Fruit fly (Drosophila melanogaster) whole organism, embryonic: Measurements from ENCODE around the gene CG7601.

ENCODE experiments used
- ATbp ChIP-seq: fragments of 200-800 bp; sonication (Bioruptor generic); optimal IDR thresholded peaks from 2 replicates; lab custom pipeline; 2017; ENCODE audit warnings: missing biosample characterization, mild to moderate bottlenecking, missing genetic modification characterization, missing genetic modification reagents
- Atf6 ChIP-seq: fragments of 200-800 bp; sonication (Bioruptor generic); IDR thresholded peaks from 2 replicates; pipeline ENCODE4 v1.3.6; 2022; ENCODE audit warnings: missing biosample characterization, missing genetic modification characterization
- CG10654 ChIP-seq: fragments of 200-800 bp; sonication (Bioruptor generic); optimal IDR thresholded peaks from 2 replicates; lab custom pipeline; 2016; ENCODE audit warnings: missing biosample characterization, missing genetic modification characterization
- CG11504 ChIP-seq: fragments of 200-800 bp; sonication (Bioruptor generic); optimal IDR thresholded peaks from 3 replicates; lab custom pipeline; 2019; ENCODE audit warnings: missing biosample characterization, mild to moderate bottlenecking, missing genetic modification characterization, moderate library complexity
- CG12219 ChIP-seq: fragments of 200-800 bp; sonication (Bioruptor generic); optimal IDR thresholded peaks from 3 replicates; lab custom pipeline; 2018; ENCODE audit warnings: missing biosample characterization, mild to moderate bottlenecking, missing genetic modification characterization
- CG13287 ChIP-seq: fragments of 200-800 bp; sonication (Bioruptor generic); IDR thresholded peaks from 2 replicates; pipeline ENCODE4 v1.3.6; 2022; ENCODE audit warnings: missing biosample characterization, missing genetic modification characterization; ENCODE audit not compliant: partially characterized antibody
- CG13624 ChIP-seq: fragments of 200-800 bp; sonication (Bioruptor generic); optimal IDR thresholded peaks from 2 replicates; lab custom pipeline; 2016; ENCODE audit warnings: missing biosample characterization, missing genetic modification characterization
- CG14014 ChIP-seq: fragments of 200-800 bp; sonication (Bioruptor generic); IDR thresholded peaks from 2 replicates; pipeline ENCODE4 v1.3.6; 2022; ENCODE audit warnings: missing biosample characterization, missing genetic modification characterization
- CG1529 ChIP-seq: fragments of 200-800 bp; sonication (Bioruptor generic); optimal IDR thresholded peaks from 3 replicates; lab custom pipeline; 2018; ENCODE audit warnings: missing biosample characterization, missing genetic modification characterization
- CG15514 ChIP-seq: fragments of 200-800 bp; sonication (Bioruptor generic); optimal IDR thresholded peaks from 3 replicates; lab custom pipeline; 2017; ENCODE audit warnings: missing biosample characterization, missing genetic modification characterization, mild to moderate bottlenecking, moderate library complexity, missing genetic modification reagents
- CG15696 ChIP-seq: fragments of 200-800 bp; sonication (Bioruptor generic); optimal IDR thresholded peaks from 2 replicates; lab custom pipeline; 2019; ENCODE audit warnings: missing biosample characterization, mild to moderate bottlenecking, missing genetic modification characterization, moderate library complexity
- CG1647 ChIP-seq: fragments of 200-800 bp; sonication (Bioruptor generic); optimal IDR thresholded peaks from 3 replicates; lab custom pipeline; 2016; ENCODE audit warnings: missing biosample characterization, missing genetic modification characterization
- CG17912 ChIP-seq: fragments of 200-800 bp; sonication (Bioruptor generic); optimal IDR thresholded peaks from 2 replicates; lab custom pipeline; 2018; ENCODE audit warnings: missing biosample characterization, mild to moderate bottlenecking, missing genetic modification characterization
- CG18262 ChIP-seq: fragments of 200-800 bp; optimal IDR thresholded peaks from 3 replicates; lab custom pipeline; 2019; ENCODE audit warnings: missing biosample characterization, mild to moderate bottlenecking, missing genetic modification characterization, moderate library complexity
- CG18619 ChIP-seq: fragments of 200-800 bp; sonication (Bioruptor generic); optimal IDR thresholded peaks from 3 replicates; lab custom pipeline; 2017; ENCODE audit warnings: missing biosample characterization, mild to moderate bottlenecking, missing genetic modification characterization
- CG2129 ChIP-seq: fragments of 200-800 bp; sonication (Bioruptor generic); IDR thresholded peaks from 2 replicates; pipeline ENCODE4 v1.3.6; 2022; ENCODE audit warnings: missing biosample characterization, missing genetic modification characterization; ENCODE audit not compliant: partially characterized antibody
- CG2199 ChIP-seq: fragments of 200-800 bp; sonication (Bioruptor generic); IDR thresholded peaks from 3 replicates; pipeline ENCODE4 v1.3.6; 2022; ENCODE audit warnings: missing biosample characterization, missing genetic modification characterization
- CG2889 ChIP-seq: fragments of 200-800 bp; sonication (Bioruptor generic); IDR thresholded peaks from 3 replicates; pipeline ENCODE4 v1.3.6; 2022; ENCODE audit warnings: missing biosample characterization, missing genetic modification characterization
- CG3838 ChIP-seq: fragments of 200-800 bp; sonication (Bioruptor generic); optimal IDR thresholded peaks from 3 replicates; lab custom pipeline; 2016; ENCODE audit warnings: missing biosample characterization, missing genetic modification characterization
- CG43689 ChIP-seq: fragments of 200-800 bp; sonication (Bioruptor generic); IDR thresholded peaks from 2 replicates; pipeline ENCODE4 v1.3.6; 2022; ENCODE audit warnings: missing biosample characterization, missing genetic modification characterization
- CG8388 ChIP-seq: fragments of 200-800 bp; sonication (Bioruptor generic); optimal IDR thresholded peaks from 2 replicates; lab custom pipeline; 2019; ENCODE audit warnings: missing biosample characterization, mild to moderate bottlenecking, missing genetic modification characterization, moderate library complexity
- CrebB ChIP-seq: fragments of 200-800 bp; sonication (Bioruptor generic); optimal IDR thresholded peaks from 3 replicates; lab custom pipeline; 2018; ENCODE audit warnings: missing biosample characterization, mild to moderate bottlenecking, missing genetic modification characterization
- Fer1 ChIP-seq: fragments of 200-800 bp; sonication (Bioruptor generic); optimal IDR thresholded peaks from 2 replicates; lab custom pipeline; 2017; ENCODE audit warnings: missing biosample characterization, mild to moderate bottlenecking, missing genetic modification characterization
- GATAe ChIP-seq: fragments of 200-800 bp; sonication (Bioruptor generic); conservative IDR thresholded peaks from 2 replicates; pipeline ENCODE4 v1.3.6; 2022; ENCODE audit warnings: missing biosample characterization, missing genetic modification characterization
- H2.0 ChIP-seq: fragments of 200-800 bp; sonication (Bioruptor generic); IDR thresholded peaks from 2 replicates; pipeline ENCODE4 v1.3.6; 2022; ENCODE audit warnings: missing biosample characterization, missing genetic modification characterization
- Hmr ChIP-seq: fragments of 200-800 bp; sonication (Bioruptor generic); optimal IDR thresholded peaks from 3 replicates; lab custom pipeline; 2017; ENCODE audit warnings: mild to moderate bottlenecking, missing biosample characterization, missing genetic modification reagents, missing genetic modification characterization
- Jarid2 ChIP-seq: fragments of 200-800 bp; sonication (Bioruptor generic); optimal IDR thresholded peaks from 3 replicates; lab custom pipeline; 2017; ENCODE audit warnings: mild to moderate bottlenecking, missing biosample characterization, missing genetic modification reagents, missing genetic modification characterization
- Opbp ChIP-seq: fragments of 200-800 bp; sonication (Bioruptor generic); IDR thresholded peaks from 3 replicates; pipeline ENCODE4 v1.3.6; 2022; ENCODE audit warnings: missing biosample characterization, missing genetic modification characterization; ENCODE audit not compliant: partially characterized antibody
- Trl ChIP-seq, 3 experiments: fragments of >200 bp in 2 of 3; fragments of 200-800 bp in 1 of 3; sonication (Bioruptor generic) in 1 of 3; optimal IDR thresholded peaks; 2 replicates in 1 of 3; 3 replicates in 2 of 3; lab custom pipeline; 2016 to 2017; ENCODE audit warnings: missing biosample characterization in 1 of 3, missing genetic modification characterization in 1 of 3
- br ChIP-seq: fragments of >200 bp; optimal IDR thresholded peaks from 2 replicates; lab custom pipeline; 2017
- bsh ChIP-seq, 2 experiments: fragments of 200-800 bp; sonication (Bioruptor generic); optimal IDR thresholded peaks; 2 replicates each; lab custom pipeline; 2017 to 2018; ENCODE audit warnings: mild to moderate bottlenecking in 2 of 2, missing biosample characterization in 2 of 2, missing genetic modification characterization in 2 of 2, moderate library complexity in 1 of 2
- disco-r ChIP-seq: fragments of 200-800 bp; sonication (Bioruptor generic); optimal IDR thresholded peaks from 2 replicates; lab custom pipeline; 2016; ENCODE audit warnings: missing biosample characterization, missing genetic modification characterization
- ftz-f1 ChIP-seq: fragments of 200-800 bp; sonication (Bioruptor generic); optimal IDR thresholded peaks from 2 replicates; lab custom pipeline; 2016; ENCODE audit warnings: missing biosample characterization, missing genetic modification characterization
- grn ChIP-seq: fragments of 200-800 bp; sonication (Bioruptor generic); optimal IDR thresholded peaks from 3 replicates; lab custom pipeline; 2017; ENCODE audit warnings: missing biosample characterization, missing genetic modification characterization
- h ChIP-seq: fragments of >200 bp; optimal IDR thresholded peaks from 2 replicates; lab custom pipeline; 2017
- her ChIP-seq: fragments of 200-800 bp; sonication (Bioruptor generic); optimal IDR thresholded peaks from 2 replicates; lab custom pipeline; 2016; ENCODE audit warnings: missing biosample characterization, missing genetic modification characterization
- mam ChIP-seq: fragments of 200-800 bp; sonication (Bioruptor generic); optimal IDR thresholded peaks from 3 replicates; lab custom pipeline; 2016; ENCODE audit warnings: missing biosample characterization, missing genetic modification characterization
- nerfin-1 ChIP-seq: fragments of 200-800 bp; sonication (Bioruptor generic); optimal IDR thresholded peaks from 3 replicates; lab custom pipeline; 2019; ENCODE audit warnings: missing biosample characterization, mild to moderate bottlenecking, missing genetic modification characterization, moderate library complexity
- odd ChIP-seq: fragments of 200-800 bp; sonication (Bioruptor generic); optimal IDR thresholded peaks from 2 replicates; lab custom pipeline; 2017; ENCODE audit warnings: missing biosample characterization, mild to moderate bottlenecking, missing genetic modification characterization
- pfk ChIP-seq: fragments of 200-800 bp; sonication (Bioruptor generic); optimal IDR thresholded peaks from 2 replicates; lab custom pipeline; 2018; ENCODE audit warnings: missing biosample characterization, mild to moderate bottlenecking, missing genetic modification characterization, moderate library complexity
- pzg ChIP-seq: fragments of 200-800 bp; sonication (Bioruptor generic); optimal IDR thresholded peaks from 3 replicates; lab custom pipeline; 2018; ENCODE audit warnings: missing biosample characterization, mild to moderate bottlenecking, missing genetic modification characterization, moderate library complexity
- run ChIP-seq: fragments of 200-800 bp; sonication (Bioruptor generic); optimal IDR thresholded peaks from 3 replicates; lab custom pipeline; 2018; ENCODE audit warnings: missing biosample characterization, mild to moderate bottlenecking, missing genetic modification characterization
- slbo ChIP-seq: fragments of 200-800 bp; sonication (Bioruptor generic); IDR thresholded peaks from 2 replicates; pipeline ENCODE4 v1.3.6; 2022; ENCODE audit warnings: missing biosample characterization, missing genetic modification characterization
- stwl ChIP-seq: fragments of 200-800 bp; sonication (Bioruptor generic); optimal IDR thresholded peaks from 3 replicates; lab custom pipeline; 2018; ENCODE audit warnings: missing biosample characterization, mild to moderate bottlenecking, missing genetic modification characterization, moderate library complexity
- sug ChIP-seq: fragments of 200-800 bp; optimal IDR thresholded peaks from 2 replicates; lab custom pipeline; 2019; ENCODE audit warnings: missing biosample characterization, mild to moderate bottlenecking, missing genetic modification characterization, moderate library complexity
- tgo ChIP-seq: fragments of 200-800 bp; sonication (Bioruptor generic); IDR thresholded peaks from 3 replicates; pipeline ENCODE4 v1.3.6; 2022; ENCODE audit warnings: missing biosample characterization, missing genetic modification characterization
- ttk ChIP-seq: fragments of 200-800 bp; sonication (Bioruptor generic); IDR thresholded peaks from 2 replicates; pipeline ENCODE4 v2.1.2; 2022; ENCODE audit warnings: missing biosample characterization, missing genetic modification characterization
- tup ChIP-seq: fragments of 200-800 bp; sonication (Bioruptor generic); optimal IDR thresholded peaks from 2 replicates; lab custom pipeline; 2016; ENCODE audit warnings: missing biosample characterization, mild to moderate bottlenecking, missing genetic modification characterization, moderate library complexity
- unpg ChIP-seq: fragments of 200-800 bp; sonication (Bioruptor generic); optimal IDR thresholded peaks from 3 replicates; lab custom pipeline; 2018; ENCODE audit warnings: missing biosample characterization, mild to moderate bottlenecking, missing genetic modification characterization, moderate library complexity

CG7601 gene

DNA sequence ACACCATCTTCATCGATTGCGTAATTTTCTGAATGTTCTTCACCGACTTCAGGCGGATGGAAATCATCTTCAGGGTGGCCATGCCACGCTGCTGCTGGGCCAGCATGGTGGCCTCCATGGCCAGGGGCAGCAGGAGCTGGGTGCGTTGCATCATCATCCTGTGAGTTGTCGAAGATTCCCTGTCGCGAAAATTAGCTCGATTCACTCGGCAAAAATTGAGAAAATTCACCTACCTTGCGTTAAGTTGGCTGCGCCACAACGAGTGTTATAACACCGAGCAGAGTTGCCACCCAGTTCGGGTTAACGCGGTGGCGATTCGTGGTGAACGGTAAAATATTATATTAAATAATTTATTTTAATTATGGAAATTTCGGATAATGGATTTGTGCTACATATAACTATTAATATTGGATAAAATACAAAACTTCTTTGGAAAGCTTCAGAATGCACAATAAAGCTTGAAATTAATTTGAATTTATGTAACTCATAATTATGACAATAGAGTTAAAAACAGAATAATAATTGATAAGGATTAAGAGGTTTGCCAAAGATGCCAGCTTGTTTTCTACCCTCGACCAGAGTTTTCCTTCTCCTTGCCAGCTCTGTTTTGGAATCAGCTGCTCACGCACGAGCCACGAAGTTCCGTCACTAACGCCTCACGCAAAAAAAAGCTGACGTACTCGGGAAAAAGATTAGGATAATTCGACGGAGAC lies 12.2 kb upstream of the CG7601 start, which contains the start of the genes ATPsyngamma and yata (continued):
- TF ChIP-seq CG10654 (GFP tag; lab: Kevin White, UChicago) (no peak), unpg (GFP tag; lab: Kevin White, UChicago) (peak; percentile 35), Hmr (GFP tag; lab: Kevin White, UChicago) (no peak), stwl (tag; lab: Kevin White, UChicago) (peak; percentile 17), CG1647 (GFP tag; lab: Kevin White, UChicago) (no peak), sug (tag; lab: Kevin White, UChicago) (peak; percentile 54), tgo (0 out of 3 replicates have a peak, but pooled peaks have one; percentile 26), her (GFP tag; lab: Kevin White, UChicago) (no peak), Opbp (GFP tag; lab: Robert Waterston, UW) (peak; percentile 99), ftz-f1 (no peak), CG1529 (GFP tag; lab: Kevin White, UChicago) (no peak), H2.0 (GFP tag; lab: Robert Waterston, UW) (no peak), CG13287 (GFP tag; lab: Robert Waterston, UW) (peak; percentile 68), CG14014 (GFP tag; lab: Robert Waterston, UW) (no peak), ttk (GFP tag; lab: Robert Waterston, UW) (no peak), CG15696 (tag; lab: Kevin White, UChicago) (peak; percentile 37), CG43689 (GFP tag; lab: Robert Waterston, UW) (no peak), CG13624 (GFP tag; lab: Kevin White, UChicago) (peak; percentile 19), disco-r (GFP tag; lab: Kevin White, UChicago) (no peak), CrebB (no peak), Jarid2 (GFP tag; lab: Kevin White, UChicago) (no peak), CG3838 (GFP tag; lab: Kevin White, UChicago) (no peak), CG18619 (GFP tag; lab: Kevin White, UChicago) (peak; percentile 40), CG12219 (GFP tag; lab: Kevin White, UChicago) (no peak), Trl (optimal IDR thresholded peaks at IDR 0.05; lab: Kevin White, UChicago) (no peak), Trl (GFP tag; optimal IDR thresholded peaks at IDR 0.05; lab: Kevin White, UChicago) (no peak), nerfin-1 (no peak), pfk (GFP tag; lab: Kevin White, UChicago) (no peak), mam (GFP tag; lab: Kevin White, UChicago) (no peak), CG8388 (GFP tag; lab: Kevin White, UChicago) (no peak), CG2889 (no peak), odd (no peak), bsh (GFP tag; optimal IDR thresholded peaks at IDR 0.05; lab: Kevin White, UChicago) (no peak), CG2199 (no peak), CG18262 (tag; lab: Kevin White, UChicago) (peak; percentile 36), CG11504 (tag; lab: Kevin White, UChicago) (no peak), grn (GFP tag; lab: Kevin White, UChicago) (no peak), ATbp (peak; percentile 4), tup (no peak), Atf6 (no peak), CG2129 (GFP tag; lab: Robert Waterston, UW) (no peak; the same call in 1 of the 2 replicates), CG17912 (GFP tag; lab: Kevin White, UChicago) (peak; percentile 20), h (no peak), run (no peak), GATAe (GFP tag; lab: Robert Waterston, UW) (no peak), slbo (GFP tag; lab: Robert Waterston, UW) (peak; percentile 64), Fer1 (GFP tag; lab: Kevin White, UChicago) (no peak), pzg (GFP tag; lab: Kevin White, UChicago) (peak; percentile 49), br (no peak), CG15514 (GFP tag; lab: Kevin White, UChicago) (peak; percentile 58)
